Fruit fly (Drosophila melanogaster) whole organism, pupa: Measurements from ENCODE around the gene CG43447.

Experiments used
- CG10348 ChIP-seq: fragments of 200-800 bp; sonication (Bioruptor generic); IDR thresholded peaks from 2 replicates; pipeline ENCODE4 v1.3.6; 2022; ENCODE audit warnings: missing biosample characterization, missing genetic modification characterization
- CG17806 ChIP-seq: fragments of 200-800 bp; sonication (Bioruptor generic); optimal IDR thresholded peaks from 2 replicates; lab custom pipeline; 2018; ENCODE audit warnings: missing biosample characterization, mild to moderate bottlenecking, missing genetic modification characterization, moderate library complexity
- CG32121 ChIP-seq: fragments of 200-800 bp; sonication (Bioruptor generic); IDR thresholded peaks from 2 replicates; pipeline ENCODE4 v1.3.6; 2022; ENCODE audit warnings: missing biosample characterization, missing genetic modification characterization
- CG34367 ChIP-seq: fragments of 200-800 bp; sonication (Bioruptor generic); optimal IDR thresholded peaks from 2 replicates; lab custom pipeline; 2018; ENCODE audit warnings: missing biosample characterization, mild to moderate bottlenecking, missing genetic modification characterization

DNA sequence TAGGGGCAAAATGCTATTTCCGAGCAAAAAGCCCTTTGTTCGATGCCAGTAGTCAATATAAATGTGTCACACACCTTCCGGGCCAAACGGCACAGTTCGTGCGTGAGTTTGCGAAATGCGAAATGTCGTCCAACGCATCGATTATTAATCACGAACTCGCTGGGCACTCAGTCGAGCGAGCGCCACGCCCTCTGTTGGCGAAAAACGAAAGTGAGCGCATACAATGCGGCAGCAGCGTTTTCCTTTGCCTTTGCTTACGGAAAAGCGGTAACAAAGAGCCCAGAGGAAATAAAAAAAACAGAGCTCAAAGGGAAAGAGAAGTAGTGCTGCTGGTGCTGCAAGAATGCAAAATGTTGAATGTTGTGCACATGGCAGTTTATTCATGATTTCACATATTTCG, 37.4 kb downstream of the CG43447 start:
- no peak for TF ChIP-seq CG34367
- no peak for TF ChIP-seq CG10348 (GFP tag; lab: Robert Waterston, UW)
- TF ChIP-seq CG32121 = no peak
- TF ChIP-seq CG17806 (tag; lab: Kevin White, UChicago) = no peak
